Fruit fly (Drosophila melanogaster) whole organism, embryonic: ENCODE measurements around the gene CG15696.

ENCODE experiments used
- Antp ChIP-seq: fragments of 200-800 bp; sonication (Bioruptor generic); optimal IDR thresholded peaks from 3 replicates; lab custom pipeline; 2016; ENCODE audit warnings: missing biosample characterization, missing genetic modification characterization
- Bgb ChIP-seq: fragments of 200-800 bp; sonication (Bioruptor generic); IDR thresholded peaks from 2 replicates; pipeline ENCODE4 v1.3.6; 2022; ENCODE audit warnings: missing biosample characterization, missing genetic modification characterization; ENCODE audit not compliant: partially characterized antibody
- CG1024 ChIP-seq: fragments of 200-800 bp; sonication (Bioruptor generic); IDR thresholded peaks from 2 replicates; pipeline ENCODE4 v1.3.6; 2022; ENCODE audit warnings: missing biosample characterization, missing genetic modification characterization
- CG11247 ChIP-seq: fragments of 200-800 bp; sonication (Bioruptor generic); IDR thresholded peaks from 2 replicates; pipeline ENCODE4 v1.3.6; 2022; ENCODE audit warnings: missing biosample characterization, missing genetic modification characterization
- CG14667 ChIP-seq: fragments of 200-800 bp; sonication (Bioruptor generic); IDR thresholded peaks from 2 replicates; pipeline ENCODE4 v1.3.6; 2022; ENCODE audit warnings: missing biosample characterization, missing genetic modification characterization
- CG15514 ChIP-seq: fragments of 200-800 bp; sonication (Bioruptor generic); optimal IDR thresholded peaks from 3 replicates; lab custom pipeline; 2017; ENCODE audit warnings: missing biosample characterization, missing genetic modification characterization, mild to moderate bottlenecking, moderate library complexity, missing genetic modification reagents
- CG1602 ChIP-seq: fragments of 200-800 bp; sonication (Bioruptor generic); optimal IDR thresholded peaks from 3 replicates; lab custom pipeline; 2016; ENCODE audit warnings: missing biosample characterization, missing genetic modification characterization
- CG17328 ChIP-seq: fragments of 200-800 bp; sonication (Bioruptor generic); IDR thresholded peaks from 2 replicates; pipeline ENCODE4 v1.3.6; 2022; ENCODE audit warnings: missing biosample characterization, missing genetic modification characterization
- CG17568 ChIP-seq: fragments of 200-800 bp; sonication (Bioruptor generic); optimal IDR thresholded peaks from 2 replicates; lab custom pipeline; 2018; ENCODE audit warnings: missing biosample characterization, mild to moderate bottlenecking, missing genetic modification characterization, moderate library complexity
- CG1792 ChIP-seq: fragments of 200-800 bp; sonication (Bioruptor generic); optimal IDR thresholded peaks from 2 replicates; lab custom pipeline; 2016; ENCODE audit warnings: missing biosample characterization, missing genetic modification characterization
- CG1832 ChIP-seq: fragments of 200-800 bp; sonication (Bioruptor generic); optimal IDR thresholded peaks from 2 replicates; lab custom pipeline; 2017; ENCODE audit warnings: missing biosample characterization, mild to moderate bottlenecking, missing genetic modification characterization, inconsistent platforms
- CG2199 ChIP-seq: fragments of 200-800 bp; sonication (Bioruptor generic); IDR thresholded peaks from 3 replicates; pipeline ENCODE4 v1.3.6; 2022; ENCODE audit warnings: missing biosample characterization, missing genetic modification characterization
- CG4707 ChIP-seq: fragments of 200-800 bp; sonication (Bioruptor generic); optimal IDR thresholded peaks from 2 replicates; lab custom pipeline; 2018; ENCODE audit warnings: missing biosample characterization, mild to moderate bottlenecking, missing genetic modification characterization, moderate library complexity
- CG6791 ChIP-seq: fragments of 200-800 bp; sonication (Bioruptor generic); IDR thresholded peaks from 3 replicates; pipeline ENCODE4 v1.3.6; 2022; ENCODE audit warnings: missing biosample characterization, missing genetic modification characterization; ENCODE audit not compliant: partially characterized antibody
- CG7357 ChIP-seq: fragments of 200-800 bp; sonication (Bioruptor generic); IDR thresholded peaks from 3 replicates; pipeline ENCODE4 v1.3.6; 2022; ENCODE audit warnings: missing biosample characterization, missing genetic modification characterization
- CG7372 ChIP-seq: fragments of 200-800 bp; sonication (Bioruptor generic); IDR thresholded peaks from 2 replicates; pipeline ENCODE4 v1.3.6; 2022; ENCODE audit warnings: missing biosample characterization, missing genetic modification characterization
- CG7963 ChIP-seq: fragments of 200-800 bp; sonication (Bioruptor generic); IDR thresholded peaks from 3 replicates; pipeline ENCODE4 v1.3.6; 2022; ENCODE audit warnings: missing biosample characterization, missing genetic modification characterization; ENCODE audit not compliant: partially characterized antibody
- CG8089 ChIP-seq: fragments of 200-800 bp; sonication (Bioruptor generic); optimal IDR thresholded peaks from 3 replicates; lab custom pipeline; 2016; ENCODE audit warnings: missing biosample characterization, missing genetic modification characterization
- CG8290 ChIP-seq, 3 experiments: fragments of 200-800 bp; sonication (Bioruptor generic); optimal IDR thresholded peaks; 2 replicates each; lab custom pipeline; 2016 to 2019; ENCODE audit warnings: missing biosample characterization in 3 of 3, missing genetic modification characterization in 3 of 3, mild to moderate bottlenecking in 2 of 3, moderate library complexity in 1 of 3
- CG8924 ChIP-seq: fragments of 200-800 bp; optimal IDR thresholded peaks from 3 replicates; lab custom pipeline; 2019; ENCODE audit warnings: missing biosample characterization, mild to moderate bottlenecking, missing genetic modification characterization, moderate library complexity
- CG8944 ChIP-seq: fragments of 200-800 bp; sonication (Bioruptor generic); optimal IDR thresholded peaks from 3 replicates; lab custom pipeline; 2016; ENCODE audit warnings: missing biosample characterization, missing genetic modification characterization
- CG9797 ChIP-seq: fragments of 200-800 bp; sonication (Bioruptor generic); optimal IDR thresholded peaks from 3 replicates; lab custom pipeline; 2018; ENCODE audit warnings: missing biosample characterization, mild to moderate bottlenecking, missing genetic modification characterization
- CG9876 ChIP-seq: fragments of 200-800 bp; sonication (Bioruptor generic); optimal IDR thresholded peaks from 2 replicates; lab custom pipeline; 2016; ENCODE audit warnings: missing biosample characterization, missing genetic modification characterization
- D19B ChIP-seq: fragments of 200-800 bp; sonication (Bioruptor generic); optimal IDR thresholded peaks from 2 replicates; lab custom pipeline; 2017; ENCODE audit warnings: missing biosample characterization, mild to moderate bottlenecking, missing genetic modification characterization
- Ets65A ChIP-seq: fragments of 200-800 bp; sonication (Bioruptor generic); peaks from one replicate; lab custom pipeline; 2016; ENCODE audit warnings: missing biosample characterization, missing genetic modification characterization
- HLH3B ChIP-seq: fragments of 200-800 bp; sonication (Bioruptor generic); IDR thresholded peaks from 2 replicates; pipeline ENCODE4 v1.3.6; 2022; ENCODE audit warnings: missing biosample characterization, missing genetic modification characterization
- Jarid2 ChIP-seq: fragments of 200-800 bp; sonication (Bioruptor generic); optimal IDR thresholded peaks from 3 replicates; lab custom pipeline; 2017; ENCODE audit warnings: mild to moderate bottlenecking, missing biosample characterization, missing genetic modification reagents, missing genetic modification characterization
- MBD-R2 ChIP-seq: fragments of 200-800 bp; sonication (Bioruptor generic); IDR thresholded peaks from 2 replicates; pipeline ENCODE4 v1.3.6; 2022; ENCODE audit warnings: missing biosample characterization, missing genetic modification characterization
- Med ChIP-seq: fragments of 200-800 bp; sonication (Bioruptor generic); peaks from one replicate; lab custom pipeline; 2016; ENCODE audit warnings: missing biosample characterization, missing genetic modification characterization, mild to moderate bottlenecking, inconsistent platforms, moderate library complexity
- NC2β ChIP-seq: fragments of 200-800 bp; sonication (Bioruptor generic); optimal IDR thresholded peaks from 2 replicates; lab custom pipeline; 2016; ENCODE audit warnings: missing biosample characterization, missing genetic modification characterization
- Nf-YC ChIP-seq: fragments of 200-800 bp; optimal IDR thresholded peaks from 3 replicates; lab custom pipeline; 2019; ENCODE audit warnings: missing biosample characterization, mild to moderate bottlenecking, missing genetic modification characterization, moderate library complexity
- Oaz ChIP-seq: fragments of 200-800 bp; sonication (Bioruptor generic); IDR thresholded peaks from 2 replicates; pipeline ENCODE4 v1.3.6; 2022; ENCODE audit warnings: missing biosample characterization, missing genetic modification characterization
- Side ChIP-seq: fragments of 200-800 bp; sonication (Bioruptor generic); optimal IDR thresholded peaks from 2 replicates; lab custom pipeline; 2016; ENCODE audit warnings: missing biosample characterization, missing genetic modification characterization
- TFAM ChIP-seq: fragments of 200-800 bp; sonication (Bioruptor generic); optimal IDR thresholded peaks from 2 replicates; lab custom pipeline; 2017; ENCODE audit warnings: missing biosample characterization, missing genetic modification characterization, inconsistent platforms
- abd-A ChIP-seq: fragments of 200-800 bp; sonication (Bioruptor generic); optimal IDR thresholded peaks from 3 replicates; lab custom pipeline; 2019; ENCODE audit warnings: missing biosample characterization, mild to moderate bottlenecking, missing genetic modification characterization, moderate library complexity
- chinmo ChIP-seq: fragments of 200-800 bp; sonication (Bioruptor generic); IDR thresholded peaks from 4 replicates; pipeline ENCODE4 v1.3.6; 2022; ENCODE audit warnings: missing biosample characterization, missing genetic modification characterization; ENCODE audit not compliant: partially characterized antibody
- ci ChIP-seq: fragments of 200-800 bp; sonication (Bioruptor generic); IDR thresholded peaks from 3 replicates; pipeline ENCODE4 v1.3.6; 2022; ENCODE audit warnings: missing biosample characterization, missing genetic modification characterization
- cwo ChIP-seq: fragments of 200-800 bp; sonication (Bioruptor generic); optimal IDR thresholded peaks from 3 replicates; lab custom pipeline; 2017; ENCODE audit warnings: missing biosample characterization, missing genetic modification characterization, mild to moderate bottlenecking, moderate library complexity, missing genetic modification reagents
- gsb ChIP-seq: fragments of 200-800 bp; sonication (Bioruptor generic); IDR thresholded peaks from 2 replicates; pipeline ENCODE4 v1.3.6; 2022; ENCODE audit warnings: missing biosample characterization, missing genetic modification characterization
- hkb ChIP-seq, 2 experiments: fragments of 200-800 bp in 1 of 2; fragments of >200 bp in 1 of 2; sonication (Bioruptor generic) in 1 of 2; IDR thresholded peaks in 1 of 2; optimal IDR thresholded peaks in 1 of 2; 2 replicates each; pipeline versions ENCODE4 v1.3.6 to Lab custom; 2017 to 2022; ENCODE audit warnings: missing biosample characterization in 1 of 2, missing genetic modification characterization in 1 of 2
- inv ChIP-seq: fragments of 200-800 bp; sonication (Bioruptor generic); IDR thresholded peaks from 2 replicates; pipeline ENCODE4 v1.3.6; 2022; ENCODE audit warnings: missing biosample characterization, missing genetic modification characterization; ENCODE audit not compliant: partially characterized antibody
- lmd ChIP-seq: fragments of 200-800 bp; sonication (Bioruptor generic); IDR thresholded peaks from 2 replicates; pipeline ENCODE4 v1.3.6; 2022; ENCODE audit warnings: missing biosample characterization, missing genetic modification characterization
- lov ChIP-seq, 2 experiments: fragments of 200-800 bp in 1 of 2; fragments of >200 bp in 1 of 2; sonication (Bioruptor generic) in 1 of 2; IDR thresholded peaks in 1 of 2; optimal IDR thresholded peaks in 1 of 2; 2 replicates in 1 of 2; 3 replicates in 1 of 2; pipeline versions ENCODE4 v1.3.6 to Lab custom; 2017 to 2022; ENCODE audit warnings: missing biosample characterization in 1 of 2, missing genetic modification characterization in 1 of 2
- row ChIP-seq: fragments of 200-800 bp; sonication (Bioruptor generic); IDR thresholded peaks from 3 replicates; pipeline ENCODE4 v1.3.6; 2022; ENCODE audit warnings: missing biosample characterization, missing genetic modification characterization
- sens ChIP-seq: fragments of 200-800 bp; sonication (Bioruptor generic); peaks from one replicate; lab custom pipeline; 2016; ENCODE audit warnings: missing biosample characterization, missing genetic modification characterization
- sisA ChIP-seq: fragments of 200-800 bp; sonication (Bioruptor generic); IDR thresholded peaks from 2 replicates; pipeline ENCODE4 v1.3.6; 2022; ENCODE audit warnings: missing biosample characterization, missing genetic modification characterization
- sug ChIP-seq: fragments of 200-800 bp; optimal IDR thresholded peaks from 2 replicates; lab custom pipeline; 2019; ENCODE audit warnings: missing biosample characterization, mild to moderate bottlenecking, missing genetic modification characterization, moderate library complexity
- unpg ChIP-seq: fragments of 200-800 bp; sonication (Bioruptor generic); optimal IDR thresholded peaks from 3 replicates; lab custom pipeline; 2018; ENCODE audit warnings: missing biosample characterization, mild to moderate bottlenecking, missing genetic modification characterization, moderate library complexity

CG15696 gene

DNA sequence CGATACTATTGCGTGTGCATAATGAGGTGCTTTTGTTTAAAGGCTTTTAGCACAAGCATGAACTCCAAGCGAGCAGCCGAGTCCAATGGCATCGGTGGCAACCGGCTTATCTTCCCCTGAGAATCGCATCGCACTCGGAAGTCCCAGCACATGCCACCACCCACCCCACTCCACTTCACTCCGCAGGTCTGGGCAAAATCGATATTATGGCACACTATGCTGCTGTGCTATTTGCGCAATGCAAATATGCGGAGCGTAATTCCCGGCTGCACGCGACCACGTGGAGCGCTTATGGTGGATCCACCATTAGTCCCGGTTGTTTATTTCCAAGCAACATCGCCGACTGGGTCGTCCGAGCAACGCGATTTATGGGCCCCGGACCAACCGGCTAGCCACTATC is 28.6 kb upstream of the CG15696 start (continued):
- 0 out of 4 replicates have a peak, but pooled peaks have one; percentile 56 for TF ChIP-seq chinmo
- no peak for TF ChIP-seq CG7357 (GFP tag; lab: Robert Waterston, UW)
- TF ChIP-seq CG1024: no peak
- TF ChIP-seq HLH3B (GFP tag; lab: Robert Waterston, UW): no peak
- peak; percentile 57 for TF ChIP-seq Med (GFP tag; lab: Kevin White, UChicago)
- no peak for TF ChIP-seq Antp
- no peak for TF ChIP-seq CG17328 (GFP tag; lab: Robert Waterston, UW)
- no peak for TF ChIP-seq CG8924 (tag; lab: Kevin White, UChicago)
- no peak for TF ChIP-seq CG1602 (GFP tag; lab: Kevin White, UChicago)
- no peak for TF ChIP-seq cwo (GFP tag; lab: Kevin White, UChicago)
- TF ChIP-seq inv (GFP tag; lab: Robert Waterston, UW): no peak
- no peak for TF ChIP-seq NC2β (GFP tag; lab: Kevin White, UChicago)
- no peak for TF ChIP-seq CG7963 (GFP tag; lab: Robert Waterston, UW)
- no peak for TF ChIP-seq CG14667 (GFP tag; lab: Robert Waterston, UW)
- TF ChIP-seq unpg (GFP tag; lab: Kevin White, UChicago): no peak
- 0 out of 3 replicates have a peak, but pooled peaks have one; percentile 7 for TF ChIP-seq CG6791 (GFP tag; lab: Robert Waterston, UW)
- TF ChIP-seq CG4707 (GFP tag; lab: Kevin White, UChicago): no peak
- no peak for TF ChIP-seq Oaz (GFP tag; lab: Robert Waterston, UW)
- no peak for TF ChIP-seq CG8290 (GFP tag; optimal IDR thresholded peaks at IDR 0.05; lab: Kevin White, UChicago)
- no peak for TF ChIP-seq CG8290 (tag; optimal IDR thresholded peaks at IDR 0.05; lab: Kevin White, UChicago)
- TF ChIP-seq CG9797 (GFP tag; lab: Kevin White, UChicago): no peak
- no peak for TF ChIP-seq CG9876
- TF ChIP-seq CG17568 (GFP tag; lab: Kevin White, UChicago): no peak
- no peak for TF ChIP-seq sens
- TF ChIP-seq row (GFP tag; lab: Robert Waterston, UW): no peak
- TF ChIP-seq lmd (GFP tag; lab: Robert Waterston, UW): no peak
- no peak for TF ChIP-seq sisA (GFP tag; lab: Robert Waterston, UW)
- no peak for TF ChIP-seq CG8089 (GFP tag; lab: Kevin White, UChicago)
- no peak for TF ChIP-seq CG1792 (GFP tag; lab: Kevin White, UChicago)
- TF ChIP-seq MBD-R2 (GFP tag; lab: Robert Waterston, UW): peak; percentile 53
- no peak for TF ChIP-seq lov (optimal IDR thresholded peaks at IDR 0.05; lab: Kevin White, UChicago)
- 0 out of 3 replicates have a peak, but pooled peaks have one; percentile 14 for TF ChIP-seq lov (GFP tag; IDR thresholded peaks at IDR 0.05; lab: Robert Waterston, UW)

DNA sequence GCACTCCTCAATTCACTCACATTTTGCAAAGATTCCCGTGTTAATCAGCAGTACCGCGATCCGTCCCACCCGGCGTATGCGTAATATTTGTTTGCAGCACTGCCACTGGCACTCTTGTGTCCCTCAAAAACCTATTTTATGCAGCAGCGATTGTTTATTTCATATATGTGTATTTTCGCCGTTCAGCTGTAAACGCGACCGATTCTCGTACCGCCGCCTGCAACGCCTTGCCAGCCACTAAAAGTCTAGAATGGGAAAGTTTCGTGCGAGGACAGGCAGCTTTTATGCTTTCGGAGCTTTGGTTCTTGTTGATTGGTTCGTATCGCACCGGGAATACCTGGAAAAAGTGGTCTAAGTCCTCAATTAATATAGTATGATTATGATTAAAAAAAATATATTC is 28.2 kb upstream of the CG15696 start, which contains the start of gene CG17270:
Gene CG17270 (minus strand): TSS at position 241 of the 400 bp plus-strand sequence.
- TF ChIP-seq D19B (GFP tag; lab: Kevin White, UChicago) (peak; percentile 68), CG2199 (0 out of 3 replicates have a peak, but pooled peaks have one; percentile 55), Ets65A (GFP tag; lab: Kevin White, UChicago) (peak; percentile 4), sug (tag; lab: Kevin White, UChicago) (peak; percentile 35), CG15514 (GFP tag; lab: Kevin White, UChicago) (peak; percentile 32), CG7372 (GFP tag; lab: Robert Waterston, UW) (peak; percentile 75), Side (GFP tag; lab: Kevin White, UChicago) (no peak), abd-A (tag; lab: Kevin White, UChicago) (no peak), hkb (optimal IDR thresholded peaks at IDR 0.05; lab: Kevin White, UChicago) (no peak), hkb (GFP tag; IDR thresholded peaks at IDR 0.05; lab: Robert Waterston, UW) (0 out of 2 replicates have a peak, but pooled peaks have one; percentile 14), TFAM (GFP tag; lab: Kevin White, UChicago) (no peak), gsb (GFP tag; lab: Robert Waterston, UW) (0 out of 2 replicates have a peak, but pooled peaks have one; percentile 32), CG1832 (GFP tag; lab: Kevin White, UChicago) (no peak), CG8944 (no peak), CG11247 (0 out of 2 replicates have a peak, but pooled peaks have one; percentile 8), row (GFP tag; lab: Robert Waterston, UW) (peak; percentile 50; the same call in 1 of the 3 replicates), Nf-YC (peak; percentile 18), Bgb (0 out of 2 replicates have a peak, but pooled peaks have one; percentile 10), Jarid2 (GFP tag; lab: Kevin White, UChicago) (peak; percentile 57), ci (GFP tag; lab: Robert Waterston, UW) (0 out of 3 replicates have a peak, but pooled peaks have one; percentile 17)
